Fruit fly (Drosophila melanogaster) S2 (cell line): ENCODE results near the gene NimC1.

Source experiments
- CG8478 ChIP-seq: fragments of >200 bp; optimal IDR thresholded peaks from 2 replicates; lab custom pipeline; 2018
- CTCF ChIP-seq, 2 experiments: fragments of >200 bp; optimal IDR thresholded peaks; 2 replicates each; lab custom pipeline; 2018

DNA sequence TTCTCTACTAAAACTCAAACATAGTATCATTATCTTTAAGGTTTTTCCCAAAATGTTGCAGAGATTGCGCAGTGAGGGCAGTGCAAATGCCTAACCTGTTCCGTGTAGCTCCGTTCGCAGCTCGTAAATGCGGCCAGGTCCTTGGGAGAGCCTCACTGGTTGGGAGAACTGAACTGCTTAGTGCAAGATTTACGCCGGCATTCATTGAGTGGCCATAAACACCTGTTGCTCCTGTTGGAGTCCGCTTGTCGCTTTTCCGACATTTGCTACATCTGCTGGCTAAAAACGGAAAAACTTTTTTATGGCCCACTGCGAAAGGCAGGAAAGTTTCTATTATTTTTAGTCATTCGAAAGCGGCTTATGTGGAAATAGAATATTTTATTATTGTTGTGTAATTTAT, 25.3 kb upstream of the NimC1 start:
- no peak for TF ChIP-seq CG8478
- no peak for TF ChIP-seq CTCF (optimal IDR thresholded peaks at IDR 0.05; lab: Kevin White, UChicago)
